Worm (Caenorhabditis elegans) whole organism, L4/young adult: ENCODE results near the gene srh-265.

Source experiments
- W03F9.2 ChIP-seq: fragments of 150-350 bp; optimal IDR thresholded peaks from 2 replicates; lab custom pipeline; 2014; ENCODE audit warnings: missing biosample characterization, missing genetic modification characterization
- dao-5 ChIP-seq: sonication (generic microtip); optimal IDR thresholded peaks from 2 replicates; lab custom pipeline; 2016; ENCODE audit warnings: missing genotype, missing genetic modification characterization, moderate library complexity, missing compliant biosample characterization
- him-1 ChIP-seq: sonication (generic microtip); optimal IDR thresholded peaks from 2 replicates; lab custom pipeline; 2016; ENCODE audit warnings: missing genotype, missing genetic modification reagents, missing genetic modification characterization, missing compliant biosample characterization

ce11 chrV:15423601-15424000 lies 7.5 kb downstream of the srh-265 start, which contains the start of gene fbxa-104:
- no peak for TF ChIP-seq dao-5
- TF ChIP-seq W03F9.2 (tag; lab: Kevin White, UChicago), result no peak
- no peak for TF ChIP-seq him-1 (tag; lab: Kevin White, UChicago)
